Worm (Caenorhabditis elegans) whole organism, L2 larva: ENCODE data around the gene zip-6.
"Not testable (repeated sequence)": the region's sequence is repeated elsewhere in the genome, so short reads cannot be mapped to it uniquely, and the experiment has no call there.

Source experiments
- C34F6.9 ChIP-seq: fragments of 150-350 bp; optimal IDR thresholded peaks from 2 replicates; lab custom pipeline; 2014; ENCODE audit warnings: missing biosample characterization, missing genetic modification characterization
- F13H6.1 ChIP-seq: sonication (generic microtip); optimal IDR thresholded peaks from 2 replicates; lab custom pipeline; 2016; ENCODE audit warnings: missing genetic modification characterization, missing compliant biosample characterization
- Y55F3AM.14 ChIP-seq: fragments of 200-800 bp; sonication (Bioruptor generic); optimal IDR thresholded peaks from 2 replicates; lab custom pipeline; 2018; ENCODE audit warnings: mild to moderate bottlenecking, missing genetic modification characterization, missing compliant biosample characterization
- ZK546.5 ChIP-seq: sonication (generic microtip); optimal IDR thresholded peaks from 2 replicates; lab custom pipeline; 2017; ENCODE audit warnings: missing biosample characterization, missing genetic modification characterization
- alr-1 ChIP-seq: fragments of 150-350 bp; optimal IDR thresholded peaks from 2 replicates; lab custom pipeline; 2014; ENCODE audit warnings: missing biosample characterization, missing genetic modification characterization
- aly-2 ChIP-seq: fragments of 150-350 bp; optimal IDR thresholded peaks from 2 replicates; lab custom pipeline; 2014; ENCODE audit warnings: missing biosample characterization, missing genetic modification characterization
- ama-1 ChIP-seq: fragments of 150-350 bp; optimal IDR thresholded peaks from 2 replicates; lab custom pipeline; 2018; ENCODE audit warnings: inconsistent platforms
- blmp-1 ChIP-seq: sonication (generic microtip); optimal IDR thresholded peaks from 2 replicates; lab custom pipeline; 2017; ENCODE audit warnings: missing genetic modification characterization, mild to moderate bottlenecking, missing compliant biosample characterization, antibody characterized with exemption, moderate library complexity; ENCODE audit not compliant: insufficient read depth
- ceh-16 ChIP-seq: fragments of 150-350 bp; optimal IDR thresholded peaks from 2 replicates; lab custom pipeline; 2014; ENCODE audit warnings: missing biosample characterization, missing genetic modification characterization
- ceh-82 ChIP-seq: fragments of 150-350 bp; optimal IDR thresholded peaks from 2 replicates; lab custom pipeline; 2014; ENCODE audit warnings: missing biosample characterization, missing genetic modification characterization
- egl-27 ChIP-seq: sonication (generic microtip); optimal IDR thresholded peaks from 3 replicates; lab custom pipeline; 2017; ENCODE audit warnings: missing biosample characterization, missing genetic modification reagents, missing genetic modification characterization
- elt-1 ChIP-seq: fragments of 150-350 bp; optimal IDR thresholded peaks from 2 replicates; lab custom pipeline; 2014; ENCODE audit warnings: missing biosample characterization, missing genetic modification characterization
- fos-1 ChIP-seq: fragments of 150-350 bp; optimal IDR thresholded peaks from 2 replicates; lab custom pipeline; 2014; ENCODE audit warnings: missing biosample characterization, missing genetic modification characterization
- gmeb-1 ChIP-seq: fragments of 150-350 bp; optimal IDR thresholded peaks from 2 replicates; lab custom pipeline; 2014; ENCODE audit warnings: missing biosample characterization, missing genetic modification characterization
- lin-13 ChIP-seq: fragments of 150-350 bp; optimal IDR thresholded peaks from 2 replicates; lab custom pipeline; 2014; ENCODE audit warnings: missing biosample characterization, missing genetic modification reagents, missing genetic modification characterization
- mab-5 ChIP-seq: fragments of 150-350 bp; optimal IDR thresholded peaks from 2 replicates; lab custom pipeline; 2014; ENCODE audit warnings: missing biosample characterization, missing genetic modification characterization
- mbf-1 ChIP-seq: sonication (generic microtip); optimal IDR thresholded peaks from 2 replicates; lab custom pipeline; 2017; ENCODE audit warnings: missing biosample characterization, missing genetic modification characterization
- mdl-1 ChIP-seq, 2 experiments: fragments of 150-350 bp in 1 of 2; sonication (generic microtip) in 1 of 2; optimal IDR thresholded peaks; 2 replicates each; lab custom pipeline; 2017; ENCODE audit warnings: missing biosample characterization in 2 of 2, missing genetic modification characterization in 2 of 2
- nhr-10 ChIP-seq: sonication (generic microtip); optimal IDR thresholded peaks from 2 replicates; lab custom pipeline; 2017; ENCODE audit warnings: missing biosample characterization, missing genetic modification characterization
- nhr-11 ChIP-seq: fragments of 150-350 bp; optimal IDR thresholded peaks from 2 replicates; lab custom pipeline; 2014; ENCODE audit warnings: missing biosample characterization, missing genetic modification characterization
- nhr-12 ChIP-seq: fragments of 150-350 bp; optimal IDR thresholded peaks from 2 replicates; lab custom pipeline; 2014; ENCODE audit warnings: missing biosample characterization, missing genetic modification characterization
- nhr-129 ChIP-seq: fragments of 150-350 bp; optimal IDR thresholded peaks from 2 replicates; lab custom pipeline; 2014; ENCODE audit warnings: missing biosample characterization, missing genetic modification characterization
- nhr-21 ChIP-seq: fragments of 150-350 bp; optimal IDR thresholded peaks from 2 replicates; lab custom pipeline; 2014; ENCODE audit warnings: missing biosample characterization, missing genetic modification characterization
- nhr-23 ChIP-seq: fragments of 150-350 bp; optimal IDR thresholded peaks from 2 replicates; lab custom pipeline; 2014; ENCODE audit warnings: missing biosample characterization, missing genetic modification reagents, missing genetic modification characterization
- nhr-237 ChIP-seq: fragments of 150-350 bp; optimal IDR thresholded peaks from 2 replicates; lab custom pipeline; 2014; ENCODE audit warnings: missing biosample characterization, missing genetic modification characterization
- nhr-25 ChIP-seq: fragments of 150-350 bp; sonication (generic microtip); optimal IDR thresholded peaks from 3 replicates; lab custom pipeline; 2014; ENCODE audit warnings: missing biosample characterization, missing genetic modification characterization
- nhr-6 ChIP-seq: fragments of 150-350 bp; optimal IDR thresholded peaks from 2 replicates; lab custom pipeline; 2014; ENCODE audit warnings: missing biosample characterization, missing genetic modification characterization
- nhr-77 ChIP-seq: fragments of 150-350 bp; optimal IDR thresholded peaks from 2 replicates; lab custom pipeline; 2014; ENCODE audit warnings: missing biosample characterization, missing genetic modification characterization
- peb-1 ChIP-seq: fragments of 150-350 bp; optimal IDR thresholded peaks from 2 replicates; lab custom pipeline; 2014; ENCODE audit warnings: missing biosample characterization, missing genetic modification characterization
- skn-1 ChIP-seq: sonication (generic microtip); optimal IDR thresholded peaks from 2 replicates; lab custom pipeline; 2017; ENCODE audit warnings: missing biosample characterization, missing genetic modification characterization
- sma-3 ChIP-seq: sonication (generic microtip); optimal IDR thresholded peaks from 2 replicates; lab custom pipeline; 2016; ENCODE audit warnings: missing genetic modification reagents, missing genetic modification characterization, missing compliant biosample characterization
- sma-9 ChIP-seq, 2 experiments: fragments of 150-350 bp in 1 of 2; sonication (generic microtip) in 1 of 2; optimal IDR thresholded peaks; 2 replicates each; lab custom pipeline; 2014 to 2016; ENCODE audit warnings: missing genetic modification characterization in 2 of 2, mild to moderate bottlenecking in 1 of 2, missing biosample characterization in 1 of 2, missing compliant biosample characterization in 1 of 2, missing genetic modification reagents in 1 of 2, moderate library complexity in 1 of 2
- snpc-4 ChIP-seq: fragments of 150-350 bp; optimal IDR thresholded peaks from 2 replicates; lab custom pipeline; 2014; ENCODE audit warnings: missing biosample characterization, missing genetic modification characterization
- unc-39 ChIP-seq: fragments of 150-350 bp; optimal IDR thresholded peaks from 2 replicates; lab custom pipeline; 2014; ENCODE audit warnings: missing biosample characterization, missing genetic modification characterization
- unc-55 ChIP-seq: fragments of 150-350 bp; sonication (generic microtip); optimal IDR thresholded peaks from 3 replicates; lab custom pipeline; 2014; ENCODE audit warnings: missing biosample characterization, missing genetic modification reagents, missing genetic modification characterization
- unc-62 ChIP-seq: fragments of 150-350 bp; optimal IDR thresholded peaks from 2 replicates; lab custom pipeline; 2014; ENCODE audit warnings: missing biosample characterization, missing genetic modification reagents, missing genetic modification characterization
- ztf-1 ChIP-seq: fragments of 200-800 bp; sonication (Bioruptor generic); conservative IDR thresholded peaks from 2 replicates; pipeline ENCODE4 v1.3.6; 2022; ENCODE audit warnings: missing genetic modification characterization, missing compliant biosample characterization
- ztf-11 ChIP-seq: sonication (generic microtip); optimal IDR thresholded peaks from 2 replicates; lab custom pipeline; 2017; ENCODE audit warnings: missing biosample characterization, missing genetic modification characterization
- ztf-4 ChIP-seq: fragments of 150-350 bp; optimal IDR thresholded peaks from 2 replicates; lab custom pipeline; 2014; ENCODE audit warnings: missing biosample characterization, missing genetic modification characterization

The zip-6 gene

DNA sequence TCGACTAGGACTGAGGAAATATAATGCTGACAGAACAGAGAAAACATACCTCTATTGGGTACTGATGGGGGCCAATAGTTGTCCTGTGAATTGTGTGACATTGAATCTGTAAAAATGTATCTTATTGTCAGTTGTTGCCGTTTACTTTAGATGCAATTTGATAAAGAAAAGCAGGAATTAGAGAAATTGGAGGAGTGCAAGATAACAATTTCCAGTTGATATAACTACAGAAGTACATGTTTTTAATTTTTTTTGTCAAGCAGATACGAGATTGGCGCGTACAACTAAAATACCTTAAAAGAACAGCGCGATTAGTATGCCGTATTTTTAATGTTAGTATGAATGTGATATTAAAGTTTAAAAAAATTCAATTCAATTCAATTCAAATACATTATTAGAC, at the start of gene zip-6:
zip-6 (minus strand) TSS at position 101 of the 400 bp plus-strand sequence.
- TF ChIP-seq mab-5 (tag; lab: Kevin White, UChicago): no peak
- TF ChIP-seq F13H6.1: no peak
- TF ChIP-seq nhr-21 (tag; lab: Kevin White, UChicago): no peak
- TF ChIP-seq mbf-1 (tag; lab: Kevin White, UChicago): no peak
- TF ChIP-seq snpc-4 (tag; lab: Kevin White, UChicago): no peak
- no peak for TF ChIP-seq egl-27 (tag; lab: Kevin White, UChicago)
- TF ChIP-seq fos-1 (tag; lab: Kevin White, UChicago): no peak
- TF ChIP-seq alr-1 (tag; lab: Kevin White, UChicago): no peak
- no peak for TF ChIP-seq unc-62 (GFP tag; lab: Kevin White, UChicago)
- no peak for TF ChIP-seq aly-2 (tag; lab: Kevin White, UChicago)
- no peak for TF ChIP-seq nhr-129
- TF ChIP-seq mdl-1 (tag; optimal IDR thresholded peaks at IDR 0.05; lab: Kevin White, UChicago): no peak
- TF ChIP-seq sma-3: no peak
- TF ChIP-seq peb-1 (tag; lab: Kevin White, UChicago): no peak
- TF ChIP-seq gmeb-1 (tag; lab: Kevin White, UChicago): no peak
- TF ChIP-seq ZK546.5 (tag; lab: Kevin White, UChicago): no peak
- TF ChIP-seq unc-39 (tag; lab: Kevin White, UChicago): no peak
- TF ChIP-seq C34F6.9: no peak
- TF ChIP-seq ama-1 (lab: Kevin White, UChicago): no peak

DNA sequence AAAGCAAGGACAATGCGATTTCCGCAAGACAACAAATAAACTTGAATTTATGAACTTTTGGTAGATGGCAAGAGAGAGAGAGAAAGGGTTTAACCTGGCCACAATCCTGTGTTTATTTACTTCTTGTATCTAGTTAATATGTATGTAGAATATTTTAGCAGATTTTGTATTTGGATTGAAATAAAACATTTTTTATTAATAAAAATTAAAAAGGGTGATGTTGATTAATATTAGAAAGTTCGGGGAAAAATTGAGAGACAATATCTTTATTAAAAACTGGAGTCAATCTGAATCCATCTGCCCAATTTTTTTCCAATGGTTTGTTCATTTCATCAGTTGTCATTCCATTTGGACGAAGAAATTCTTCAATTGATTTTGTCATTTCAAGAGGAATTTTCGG, 48.2 kb upstream of the zip-6 start, which contains the start of gene col-127:
col-127 (minus strand) TSS at position 101 of the 400 bp plus-strand sequence.
- no peak for TF ChIP-seq Y55F3AM.14 (GFP tag; lab: Kevin White, UChicago)
- TF ChIP-seq nhr-77: no peak
- no peak for TF ChIP-seq skn-1 (tag; lab: Kevin White, UChicago)
- TF ChIP-seq ceh-82 (tag; lab: Kevin White, UChicago): no peak
- TF ChIP-seq nhr-129: no peak
- no peak for TF ChIP-seq ztf-1
- TF ChIP-seq nhr-23 (tag; lab: Kevin White, UChicago): no peak
- TF ChIP-seq unc-39 (tag; lab: Kevin White, UChicago): no peak

ce11 chrIV:11263101-11263500, 45.2 kb upstream of the zip-6 start, which contains the start of gene col-126:
TSS of gene col-126 (plus strand) at chrIV:11263401.
- not testable (repeated sequence) for TF ChIP-seq ceh-16, peb-1, elt-1 (tag; lab: Kevin White, UChicago)

- no peak for TF ChIP-seq ztf-1
- no peak for TF ChIP-seq unc-62 (GFP tag; lab: Kevin White, UChicago)
- TF ChIP-seq nhr-6 (tag; lab: Kevin White, UChicago): no peak
- no peak for TF ChIP-seq ztf-4 (tag; lab: Kevin White, UChicago)
- TF ChIP-seq snpc-4 (tag; lab: Kevin White, UChicago): no peak
- TF ChIP-seq sma-3: no peak
- TF ChIP-seq nhr-25 (tag; lab: Kevin White, UChicago): no peak
- no peak for TF ChIP-seq nhr-77
- TF ChIP-seq mbf-1 (tag; lab: Kevin White, UChicago): no peak
- TF ChIP-seq sma-9 (GFP tag; optimal IDR thresholded peaks at IDR 0.05; lab: Kevin White, UChicago): no peak
- no peak for TF ChIP-seq sma-9 (tag; optimal IDR thresholded peaks at IDR 0.05; lab: Kevin White, UChicago)
- TF ChIP-seq nhr-21 (tag; lab: Kevin White, UChicago): no peak
- no peak for TF ChIP-seq unc-39 (tag; lab: Kevin White, UChicago)
- TF ChIP-seq peb-1 (tag; lab: Kevin White, UChicago): no peak
- TF ChIP-seq nhr-237 (tag; lab: Kevin White, UChicago): no peak
- TF ChIP-seq mdl-1 (tag; optimal IDR thresholded peaks at IDR 0.05; lab: Kevin White, UChicago): no peak
- TF ChIP-seq lin-13: no peak
- no peak for TF ChIP-seq nhr-12
Observed at ce11 chrIV:11261535-11261934, 43.6 kb upstream of the zip-6 start, which contains the start of gene F54D1.1. TSS of gene F54D1.1 (plus strand) at chrIV:11261835.

DNA sequence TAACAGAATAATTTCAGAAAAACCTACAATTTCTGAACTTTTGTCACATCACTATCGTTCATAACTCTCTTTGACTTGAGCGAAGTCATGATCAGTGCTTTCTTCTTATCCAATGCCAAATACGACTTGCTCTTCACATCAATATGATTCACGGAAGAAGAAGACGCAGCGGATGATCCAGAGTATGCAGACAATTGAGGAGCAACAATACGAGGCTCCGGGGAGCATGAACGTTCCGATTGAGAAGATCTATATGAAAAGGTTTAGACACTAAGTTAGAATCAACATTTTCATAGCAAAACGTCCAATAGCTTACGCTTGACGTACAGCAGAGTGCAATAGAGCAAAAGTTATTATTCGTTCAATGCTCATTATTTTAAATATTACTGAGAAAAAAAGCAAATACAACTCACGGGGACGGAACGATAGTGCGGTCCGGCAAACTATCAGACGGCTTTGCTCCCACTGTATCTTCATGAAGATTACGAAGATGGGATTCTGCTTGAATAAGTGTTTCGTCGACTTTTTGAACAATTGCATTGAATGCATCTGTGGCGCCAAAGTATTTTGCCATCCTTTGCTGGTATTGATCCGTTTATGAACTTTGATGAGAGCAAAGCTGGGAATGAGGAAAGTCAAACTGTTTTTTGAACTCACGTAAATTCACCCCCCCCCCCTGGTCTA, 42.7 kb upstream of the zip-6 start, which contains the start of gene C05C12.5:
C05C12.5 (minus strand) TSS at position 642 of the 684 bp plus-strand sequence.
- TF ChIP-seq F13H6.1 (no peak), nhr-10 (tag; lab: Kevin White, UChicago) (no peak), ztf-1 (no peak), nhr-11 (tag; lab: Kevin White, UChicago) (no peak), nhr-129 (no peak), nhr-6 (tag; lab: Kevin White, UChicago) (no peak), mdl-1 (tag; optimal IDR thresholded peaks at IDR 0.05; lab: Kevin White, UChicago) (no peak), nhr-25 (tag; lab: Kevin White, UChicago) (no peak), blmp-1 (tag; lab: Kevin White, UChicago) (no peak), ceh-82 (tag; lab: Kevin White, UChicago) (no peak), C34F6.9 (no peak), nhr-237 (tag; lab: Kevin White, UChicago) (no peak), ztf-4 (tag; lab: Kevin White, UChicago) (no peak), ztf-11 (tag; lab: Kevin White, UChicago) (no peak), elt-1 (tag; lab: Kevin White, UChicago) (no peak), nhr-23 (tag; lab: Kevin White, UChicago) (no peak), unc-55 (GFP tag; lab: Kevin White, UChicago) (no peak), sma-9 (GFP tag; optimal IDR thresholded peaks at IDR 0.05; lab: Kevin White, UChicago) (no peak), sma-9 (tag; optimal IDR thresholded peaks at IDR 0.05; lab: Kevin White, UChicago) (no peak), mab-5 (tag; lab: Kevin White, UChicago) (no peak)
